Worm (Caenorhabditis elegans) whole organism, L3 larva: Measurements from ENCODE around the gene F09G8.5.

ENCODE experiments used
- ZK546.5 ChIP-seq: sonication (generic microtip); optimal IDR thresholded peaks from 2 replicates; lab custom pipeline; 2017; ENCODE audit warnings: missing biosample characterization, missing genetic modification characterization
- ama-1 ChIP-seq: fragments of 150-350 bp; optimal IDR thresholded peaks from 2 replicates; lab custom pipeline; 2018
- elt-1 ChIP-seq: fragments of 150-350 bp; optimal IDR thresholded peaks from 2 replicates; lab custom pipeline; 2014; ENCODE audit warnings: missing biosample characterization, missing genetic modification characterization
- jun-1 ChIP-seq: fragments of 150-350 bp; optimal IDR thresholded peaks from 2 replicates; lab custom pipeline; 2014; ENCODE audit warnings: missing biosample characterization, missing genetic modification reagents, missing genetic modification characterization
- nhr-11 ChIP-seq: fragments of 150-350 bp; optimal IDR thresholded peaks from 2 replicates; lab custom pipeline; 2014; ENCODE audit warnings: missing biosample characterization, missing genetic modification characterization
- nhr-12 ChIP-seq: fragments of 150-350 bp; optimal IDR thresholded peaks from 2 replicates; lab custom pipeline; 2014; ENCODE audit warnings: missing biosample characterization, missing genetic modification characterization
- unc-62 ChIP-seq: fragments of 150-350 bp; sonication (generic microtip); optimal IDR thresholded peaks from 4 replicates; lab custom pipeline; 2014; ENCODE audit warnings: missing biosample characterization, missing genetic modification reagents, missing genetic modification characterization
- ztf-11 ChIP-seq: fragments of 150-350 bp; optimal IDR thresholded peaks from 2 replicates; lab custom pipeline; 2014; ENCODE audit warnings: missing biosample characterization, missing genetic modification characterization

DNA sequence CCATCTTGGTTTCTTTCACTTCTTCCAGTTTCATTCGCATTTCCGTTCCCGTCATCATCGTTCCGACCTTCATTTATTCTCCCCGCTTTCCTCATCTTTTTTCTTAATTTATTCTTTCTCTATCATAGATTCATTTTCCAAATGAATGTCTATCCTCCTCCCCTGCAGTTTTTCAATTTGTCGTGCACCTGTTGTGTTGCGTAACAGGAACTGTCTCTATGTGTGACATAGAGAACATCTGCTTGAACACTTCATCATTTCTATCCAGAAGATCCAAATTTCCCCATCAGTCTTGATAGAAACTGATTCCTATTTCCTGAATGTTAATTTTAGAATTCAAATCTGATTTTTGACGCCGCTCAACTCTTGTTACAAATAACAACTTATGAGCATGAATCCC lies 28.8 kb downstream of the F09G8.5 start:
- no peak for TF ChIP-seq elt-1 (tag; lab: Kevin White, UChicago)
- no peak for TF ChIP-seq ama-1 (lab: Kevin White, UChicago)
- TF ChIP-seq ztf-11 (tag; lab: Kevin White, UChicago) = no peak
- TF ChIP-seq unc-62 (GFP tag; lab: Kevin White, UChicago) = no peak
- TF ChIP-seq ZK546.5 = no peak
- no peak for TF ChIP-seq nhr-12 (tag; lab: Kevin White, UChicago)
- TF ChIP-seq nhr-11 (tag; lab: Kevin White, UChicago) = no peak
- TF ChIP-seq jun-1 (tag; lab: Kevin White, UChicago) = no peak
